Worm (Caenorhabditis elegans) whole organism, late embryonic: ENCODE data around the gene srj-44.
A peak's percentile ranks its signal among the peaks of the same experiment; 100 is the strongest.

ENCODE experiments used
- C08G9.2 ChIP-seq: sonication (generic microtip); optimal IDR thresholded peaks from 2 replicates; lab custom pipeline; 2016; ENCODE audit warnings: mild to moderate bottlenecking, missing genetic modification characterization, moderate library complexity, missing compliant biosample characterization
- C38D4.7 ChIP-seq: fragments of 200-800 bp; sonication (Bioruptor generic); optimal IDR thresholded peaks from 2 replicates; lab custom pipeline; 2018; ENCODE audit warnings: mild to moderate bottlenecking, missing genetic modification characterization, moderate library complexity, missing compliant biosample characterization
- F13H6.1 ChIP-seq: sonication (generic microtip); optimal IDR thresholded peaks from 2 replicates; lab custom pipeline; 2016; ENCODE audit warnings: missing genetic modification characterization, missing compliant biosample characterization
- K02D7.2 ChIP-seq: sonication (generic microtip); optimal IDR thresholded peaks from 2 replicates; lab custom pipeline; 2017; ENCODE audit warnings: mild to moderate bottlenecking, missing genetic modification characterization, missing compliant biosample characterization
- K09A11.1 ChIP-seq: sonication (generic microtip); optimal IDR thresholded peaks from 2 replicates; lab custom pipeline; 2017; ENCODE audit warnings: antibody characterized with exemption, mild to moderate bottlenecking, missing genetic modification characterization, missing compliant biosample characterization; ENCODE audit not compliant: insufficient read depth
- T23F11.4 ChIP-seq: fragments of 200-800 bp; sonication (Bioruptor generic); optimal IDR thresholded peaks from 2 replicates; lab custom pipeline; 2018; ENCODE audit warnings: mild to moderate bottlenecking, missing genetic modification characterization, missing compliant biosample characterization
- ama-1 ChIP-seq: fragments of 150-350 bp; optimal IDR thresholded peaks from 2 replicates; lab custom pipeline; 2014
- ceh-14 ChIP-seq: sonication (generic microtip); optimal IDR thresholded peaks from 2 replicates; lab custom pipeline; 2016; ENCODE audit warnings: missing genotype, missing genetic modification characterization, missing compliant biosample characterization
- ceh-18 ChIP-seq: sonication (generic microtip); optimal IDR thresholded peaks from 2 replicates; lab custom pipeline; 2016; ENCODE audit warnings: missing genetic modification characterization, missing compliant biosample characterization
- ceh-22 ChIP-seq: sonication (generic microtip); optimal IDR thresholded peaks from 2 replicates; lab custom pipeline; 2017; ENCODE audit warnings: missing biosample characterization, missing genetic modification characterization
- ceh-30 ChIP-seq: fragments of 150-350 bp; optimal IDR thresholded peaks from 2 replicates; lab custom pipeline; 2014; ENCODE audit warnings: missing biosample characterization, missing genetic modification characterization
- ceh-34 ChIP-seq: sonication (generic microtip); optimal IDR thresholded peaks from 2 replicates; lab custom pipeline; 2016; ENCODE audit warnings: mild to moderate bottlenecking, missing genetic modification characterization, missing compliant biosample characterization
- ceh-45 ChIP-seq: fragments of 200-800 bp; sonication (Bioruptor generic); IDR thresholded peaks from 2 replicates; pipeline ENCODE4 v1.3.6; 2022; ENCODE audit warnings: missing genetic modification reagents, missing genetic modification characterization, missing compliant biosample characterization
- ceh-48 ChIP-seq: sonication (generic microtip); optimal IDR thresholded peaks from 2 replicates; lab custom pipeline; 2016; ENCODE audit warnings: missing genetic modification characterization, inconsistent platforms, missing compliant biosample characterization
- ceh-6 ChIP-seq: fragments of 200-800 bp; sonication (Bioruptor generic); optimal IDR thresholded peaks from 2 replicates; lab custom pipeline; 2018; ENCODE audit warnings: mild to moderate bottlenecking, missing genetic modification characterization, missing compliant biosample characterization
- dmd-4 ChIP-seq: sonication (generic microtip); optimal IDR thresholded peaks from 2 replicates; lab custom pipeline; 2016; ENCODE audit warnings: borderline replicate concordance, missing genetic modification characterization, missing compliant biosample characterization
- dve-1 ChIP-seq: sonication (generic microtip); optimal IDR thresholded peaks from 2 replicates; lab custom pipeline; 2017; ENCODE audit warnings: antibody characterized with exemption, mild to moderate bottlenecking, missing genetic modification characterization, missing compliant biosample characterization
- ets-4 ChIP-seq: sonication (generic microtip); optimal IDR thresholded peaks from 2 replicates; lab custom pipeline; 2016; ENCODE audit warnings: missing genetic modification characterization, missing compliant biosample characterization
- fkh-10 ChIP-seq: fragments of 150-350 bp; optimal IDR thresholded peaks from 2 replicates; lab custom pipeline; 2014; ENCODE audit warnings: missing biosample characterization, missing genetic modification reagents, missing genetic modification characterization
- fkh-6 ChIP-seq: sonication (generic microtip); optimal IDR thresholded peaks from 2 replicates; lab custom pipeline; 2016; ENCODE audit warnings: missing genetic modification characterization, missing compliant biosample characterization
- gmeb-2 ChIP-seq: sonication (generic microtip); optimal IDR thresholded peaks from 2 replicates; lab custom pipeline; 2016; ENCODE audit warnings: missing genetic modification characterization, inconsistent platforms, missing compliant biosample characterization
- hlh-13 ChIP-seq: fragments of 200-800 bp; sonication (Bioruptor generic); optimal IDR thresholded peaks from 2 replicates; lab custom pipeline; 2018; ENCODE audit warnings: mild to moderate bottlenecking, missing genetic modification characterization, missing compliant biosample characterization
- hlh-15 ChIP-seq: sonication (generic microtip); optimal IDR thresholded peaks from 2 replicates; lab custom pipeline; 2016; ENCODE audit warnings: missing genetic modification characterization, missing compliant biosample characterization
- hlh-30 ChIP-seq: sonication (generic microtip); optimal IDR thresholded peaks from 2 replicates; lab custom pipeline; 2017; ENCODE audit warnings: antibody characterized with exemption, missing genetic modification characterization, missing compliant biosample characterization; ENCODE audit not compliant: insufficient read depth
- hlh-6 ChIP-seq: sonication (generic microtip); optimal IDR thresholded peaks from 2 replicates; lab custom pipeline; 2016; ENCODE audit warnings: missing genotype, missing genetic modification characterization, missing compliant biosample characterization
- madf-2 ChIP-seq: sonication (generic microtip); optimal IDR thresholded peaks from 2 replicates; lab custom pipeline; 2017; ENCODE audit warnings: missing genetic modification characterization, missing compliant biosample characterization
- nfya-1 ChIP-seq: sonication (generic microtip); optimal IDR thresholded peaks from 2 replicates; lab custom pipeline; 2017; ENCODE audit warnings: missing genetic modification characterization, mild to moderate bottlenecking, missing compliant biosample characterization, antibody characterized with exemption, moderate library complexity
- npax-4 ChIP-seq: sonication (generic microtip); optimal IDR thresholded peaks from 2 replicates; lab custom pipeline; 2016; ENCODE audit warnings: missing genetic modification characterization, missing compliant biosample characterization
- odd-2 ChIP-seq: sonication (generic microtip); optimal IDR thresholded peaks from 2 replicates; lab custom pipeline; 2017; ENCODE audit warnings: antibody characterized with exemption, mild to moderate bottlenecking, missing genetic modification characterization, missing compliant biosample characterization
- pag-3 ChIP-seq: sonication (generic microtip); optimal IDR thresholded peaks from 2 replicates; lab custom pipeline; 2016; ENCODE audit warnings: missing compliant biosample characterization, missing genetic modification characterization, borderline replicate concordance
- pat-9 ChIP-seq: fragments of 200-800 bp; sonication (Bioruptor generic); optimal IDR thresholded peaks from 2 replicates; lab custom pipeline; 2018; ENCODE audit warnings: mild to moderate bottlenecking, missing genetic modification characterization, moderate library complexity, missing compliant biosample characterization
- pqm-1 ChIP-seq: sonication (generic microtip); optimal IDR thresholded peaks from 2 replicates; lab custom pipeline; 2016; ENCODE audit warnings: missing genetic modification characterization, missing compliant biosample characterization
- ref-2 ChIP-seq: sonication (generic microtip); optimal IDR thresholded peaks from 2 replicates; lab custom pipeline; 2016; ENCODE audit warnings: missing genetic modification characterization, missing compliant biosample characterization
- rnt-1 ChIP-seq: sonication (generic microtip); optimal IDR thresholded peaks from 2 replicates; lab custom pipeline; 2016; ENCODE audit warnings: missing genetic modification characterization, missing compliant biosample characterization
- sox-4 ChIP-seq: sonication (generic microtip); optimal IDR thresholded peaks from 2 replicates; lab custom pipeline; 2017; ENCODE audit warnings: mild to moderate bottlenecking, missing genetic modification characterization, inconsistent platforms, missing compliant biosample characterization
- tbx-7 ChIP-seq: sonication (generic microtip); optimal IDR thresholded peaks from 2 replicates; lab custom pipeline; 2016; ENCODE audit warnings: missing genotype, missing genetic modification characterization, missing compliant biosample characterization
- ttx-3 ChIP-seq: sonication (generic microtip); optimal IDR thresholded peaks from 2 replicates; lab custom pipeline; 2016; ENCODE audit warnings: missing genetic modification reagents, missing genetic modification characterization, missing compliant biosample characterization
- unc-42 ChIP-seq: sonication (generic microtip); optimal IDR thresholded peaks from 2 replicates; lab custom pipeline; 2016; ENCODE audit warnings: missing genotype, missing genetic modification characterization, missing compliant biosample characterization
- unc-55 ChIP-seq: sonication (generic microtip); optimal IDR thresholded peaks from 2 replicates; lab custom pipeline; 2017; ENCODE audit warnings: missing biosample characterization, missing genetic modification reagents, missing genetic modification characterization
- unc-86 ChIP-seq: sonication (generic microtip); optimal IDR thresholded peaks from 2 replicates; lab custom pipeline; 2016; ENCODE audit warnings: missing genetic modification characterization, missing compliant biosample characterization

srj-44 gene

DNA sequence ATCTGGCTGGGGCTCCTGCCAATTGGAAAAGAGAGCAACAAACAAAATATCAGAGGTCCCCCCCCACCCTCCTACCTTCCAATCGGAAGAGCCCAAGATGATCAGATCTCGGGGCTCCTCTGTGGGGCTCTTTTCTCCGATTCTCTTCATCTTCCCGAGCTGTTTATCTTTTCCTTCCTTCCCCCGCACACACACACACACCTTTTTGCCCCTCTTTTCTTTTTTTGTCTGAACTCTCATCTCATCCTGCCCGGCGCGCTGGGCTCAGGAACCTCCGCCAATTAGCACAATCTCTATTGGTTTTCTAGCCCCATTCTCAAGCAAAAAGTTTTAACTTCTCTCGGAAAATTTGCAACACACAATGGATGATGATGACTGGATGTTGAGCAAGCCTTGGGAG, 42.4 kb downstream of the srj-44 start:
- TF ChIP-seq tbx-7 (tag; lab: Kevin White, UChicago) (no peak), madf-2 (tag; lab: Kevin White, UChicago) (no peak), C38D4.7 (GFP tag; lab: Kevin White, UChicago) (no peak), ceh-22 (tag; lab: Kevin White, UChicago) (no peak), ceh-18 (peak; percentile 62), nfya-1 (tag; lab: Kevin White, UChicago) (peak; percentile 66)
- TF ChIP-seq, all 69 proteins: peak for 2

DNA sequence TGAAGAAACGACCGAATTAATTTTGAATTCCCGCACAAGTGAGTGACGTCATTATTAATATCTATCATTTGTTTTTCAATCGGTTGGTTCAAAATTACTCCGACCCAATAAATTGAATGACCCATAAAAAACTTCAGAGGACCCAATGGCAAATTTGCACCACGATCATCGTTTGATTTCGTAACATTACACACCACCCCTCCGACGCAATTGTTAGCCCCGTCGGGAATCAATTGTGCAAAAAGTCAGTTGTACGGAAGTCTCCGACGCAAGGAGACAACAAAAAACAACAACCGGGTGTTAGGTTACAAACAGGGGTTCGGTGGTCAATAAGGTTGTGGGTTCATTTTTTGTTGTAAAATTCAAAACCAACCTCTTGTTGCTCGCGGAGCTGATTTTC, 43.7 kb downstream of the srj-44 start:
- no peak for TF ChIP-seq dmd-4 (tag; lab: Kevin White, UChicago)
- TF ChIP-seq npax-4 (tag; lab: Kevin White, UChicago), result no peak
- TF ChIP-seq gmeb-2 (tag; lab: Kevin White, UChicago), result no peak
- no peak for TF ChIP-seq odd-2 (tag; lab: Kevin White, UChicago)
- TF ChIP-seq ama-1 (lab: Kevin White, UChicago), result no peak
- TF ChIP-seq unc-86 (tag; lab: Kevin White, UChicago), result no peak
- TF ChIP-seq ceh-22 (tag; lab: Kevin White, UChicago), result no peak
- TF ChIP-seq ceh-14 (tag; lab: Kevin White, UChicago), result no peak
- no peak for TF ChIP-seq C38D4.7 (GFP tag; lab: Kevin White, UChicago)
- no peak for TF ChIP-seq hlh-15
- TF ChIP-seq ceh-6, result no peak
- TF ChIP-seq sox-4 (tag; lab: Kevin White, UChicago), result no peak
- no peak for TF ChIP-seq C08G9.2

- TF ChIP-seq dve-1 (tag; lab: Kevin White, UChicago) (no peak), hlh-6 (tag; lab: Kevin White, UChicago) (peak; percentile 7), npax-4 (tag; lab: Kevin White, UChicago) (no peak), unc-55 (GFP tag; lab: Kevin White, UChicago) (no peak)
Measured at ce11 chrV:2800676-2801075, 45.0 kb downstream of the srj-44 start.

- TF ChIP-seq hlh-13 (GFP tag; lab: Kevin White, UChicago), result no peak
- no peak for TF ChIP-seq T23F11.4
- TF ChIP-seq pat-9 (tag; lab: Kevin White, UChicago), result no peak
- no peak for TF ChIP-seq unc-86 (tag; lab: Kevin White, UChicago)
- TF ChIP-seq dve-1 (tag; lab: Kevin White, UChicago), result no peak
- no peak for TF ChIP-seq ref-2 (tag; lab: Kevin White, UChicago)
- no peak for TF ChIP-seq fkh-10
- no peak for TF ChIP-seq ceh-30 (tag; lab: Kevin White, UChicago)
- TF ChIP-seq ceh-14 (tag; lab: Kevin White, UChicago), result no peak
- no peak for TF ChIP-seq pqm-1 (tag; lab: Kevin White, UChicago)
- TF ChIP-seq K02D7.2 (tag; lab: Kevin White, UChicago), result no peak
- TF ChIP-seq npax-4 (tag; lab: Kevin White, UChicago), result no peak
- no peak for TF ChIP-seq ceh-45 (GFP tag; lab: Robert Waterston, UW)
Measured at ce11 chrV:2799172-2799869, 46.4 kb downstream of the srj-44 start.

- no peak for TF ChIP-seq pag-3 (tag; lab: Kevin White, UChicago)
- TF ChIP-seq K09A11.1 (tag; lab: Kevin White, UChicago), result no peak
- TF ChIP-seq hlh-15, result no peak
- TF ChIP-seq rnt-1 (tag; lab: Kevin White, UChicago), result no peak
- no peak for TF ChIP-seq madf-2 (tag; lab: Kevin White, UChicago)
- no peak for TF ChIP-seq ceh-48 (tag; lab: Kevin White, UChicago)
- no peak for TF ChIP-seq ceh-34 (tag; lab: Kevin White, UChicago)
- TF ChIP-seq hlh-30, result no peak
- no peak for TF ChIP-seq K02D7.2 (tag; lab: Kevin White, UChicago)
- TF ChIP-seq unc-42 (tag; lab: Kevin White, UChicago), result no peak
- no peak for TF ChIP-seq ref-2 (tag; lab: Kevin White, UChicago)
- no peak for TF ChIP-seq F13H6.1 (tag; lab: Kevin White, UChicago)
- TF ChIP-seq fkh-10, result no peak
- TF ChIP-seq odd-2 (tag; lab: Kevin White, UChicago), result no peak
- no peak for TF ChIP-seq ets-4 (tag; lab: Kevin White, UChicago)
- TF ChIP-seq ttx-3 (tag; lab: Kevin White, UChicago), result no peak
- TF ChIP-seq fkh-6 (tag; lab: Kevin White, UChicago), result no peak
Measured at ce11 chrV:2795998-2796397, 49.7 kb downstream of the srj-44 start, which contains the start of gene F54E2.2. F54E2.2 (plus strand) TSS chrV:2796298.
